Fruit fly (Drosophila melanogaster) whole organism, embryonic: ENCODE data around the gene Lcp65Aa.

Experiments used
- Adf1 ChIP-seq: fragments of 200-800 bp; sonication (Bioruptor generic); IDR thresholded peaks from 2 replicates; pipeline ENCODE4 v1.3.6; 2022; ENCODE audit warnings: missing biosample characterization, missing genetic modification characterization
- B-H1 ChIP-seq: fragments of 200-800 bp; sonication (Bioruptor generic); IDR thresholded peaks from 3 replicates; pipeline ENCODE4 v1.3.6; 2022; ENCODE audit warnings: missing biosample characterization, missing genetic modification characterization
- CG12155 ChIP-seq: fragments of 200-800 bp; sonication (Bioruptor generic); optimal IDR thresholded peaks from 3 replicates; lab custom pipeline; 2016; ENCODE audit warnings: missing biosample characterization, missing genetic modification characterization
- CG12219 ChIP-seq: fragments of 200-800 bp; sonication (Bioruptor generic); optimal IDR thresholded peaks from 3 replicates; lab custom pipeline; 2018; ENCODE audit warnings: missing biosample characterization, mild to moderate bottlenecking, missing genetic modification characterization
- CG13287 ChIP-seq: fragments of 200-800 bp; sonication (Bioruptor generic); IDR thresholded peaks from 2 replicates; pipeline ENCODE4 v1.3.6; 2022; ENCODE audit warnings: missing biosample characterization, missing genetic modification characterization; ENCODE audit not compliant: partially characterized antibody
- CG15696 ChIP-seq: fragments of 200-800 bp; sonication (Bioruptor generic); optimal IDR thresholded peaks from 2 replicates; lab custom pipeline; 2019; ENCODE audit warnings: missing biosample characterization, mild to moderate bottlenecking, missing genetic modification characterization, moderate library complexity
- CG16779 ChIP-seq: fragments of 200-800 bp; sonication (Bioruptor generic); IDR thresholded peaks from 2 replicates; pipeline ENCODE4 v1.3.6; 2022; ENCODE audit warnings: missing biosample characterization, missing genetic modification characterization
- CG17385 ChIP-seq: fragments of 200-800 bp; sonication (Bioruptor generic); optimal IDR thresholded peaks from 3 replicates; lab custom pipeline; 2018; ENCODE audit warnings: missing biosample characterization, mild to moderate bottlenecking, missing genetic modification characterization
- CG17802 ChIP-seq: fragments of 200-800 bp; sonication (Bioruptor generic); optimal IDR thresholded peaks from 2 replicates; lab custom pipeline; 2018; ENCODE audit warnings: missing biosample characterization, mild to moderate bottlenecking, missing genetic modification characterization, moderate library complexity
- CG17912 ChIP-seq: fragments of 200-800 bp; sonication (Bioruptor generic); optimal IDR thresholded peaks from 2 replicates; lab custom pipeline; 2018; ENCODE audit warnings: missing biosample characterization, mild to moderate bottlenecking, missing genetic modification characterization
- CG3163 ChIP-seq: fragments of 200-800 bp; sonication (Bioruptor generic); optimal IDR thresholded peaks from 3 replicates; lab custom pipeline; 2016; ENCODE audit warnings: missing biosample characterization, missing genetic modification characterization
- CG32772 ChIP-seq: fragments of 200-800 bp; sonication (Bioruptor generic); IDR thresholded peaks from 2 replicates; pipeline ENCODE4 v1.3.6; 2022; ENCODE audit warnings: missing biosample characterization, missing genetic modification characterization
- CG42726 ChIP-seq: fragments of 200-800 bp; sonication (Bioruptor generic); IDR thresholded peaks from 2 replicates; pipeline ENCODE4 v1.3.6; 2022; ENCODE audit warnings: missing biosample characterization, missing genetic modification characterization; ENCODE audit not compliant: partially characterized antibody
- CG4617 ChIP-seq: fragments of 200-800 bp; sonication (Bioruptor generic); optimal IDR thresholded peaks from 3 replicates; lab custom pipeline; 2016; ENCODE audit warnings: missing biosample characterization, missing genetic modification characterization, borderline replicate concordance
- CG4707 ChIP-seq: fragments of 200-800 bp; sonication (Bioruptor generic); optimal IDR thresholded peaks from 2 replicates; lab custom pipeline; 2018; ENCODE audit warnings: missing biosample characterization, mild to moderate bottlenecking, missing genetic modification characterization, moderate library complexity
- CG4854 ChIP-seq: fragments of 200-800 bp; sonication (Bioruptor generic); optimal IDR thresholded peaks from 2 replicates; lab custom pipeline; 2016; ENCODE audit warnings: missing biosample characterization, missing genetic modification characterization, inconsistent platforms
- CG5180 ChIP-seq: fragments of 200-800 bp; sonication (Bioruptor generic); optimal IDR thresholded peaks from 3 replicates; lab custom pipeline; 2017; ENCODE audit warnings: missing biosample characterization, missing genetic modification characterization, mild to moderate bottlenecking, moderate library complexity, missing genetic modification reagents
- CG7271 ChIP-seq: fragments of 200-800 bp; sonication (Bioruptor generic); optimal IDR thresholded peaks from 2 replicates; lab custom pipeline; 2018; ENCODE audit warnings: missing biosample characterization, mild to moderate bottlenecking, missing genetic modification characterization, moderate library complexity
- CG9876 ChIP-seq: fragments of 200-800 bp; sonication (Bioruptor generic); optimal IDR thresholded peaks from 2 replicates; lab custom pipeline; 2016; ENCODE audit warnings: missing biosample characterization, missing genetic modification characterization
- CHES-1-like ChIP-seq: fragments of 200-800 bp; sonication (Bioruptor generic); optimal IDR thresholded peaks from 2 replicates; lab custom pipeline; 2016; ENCODE audit warnings: missing biosample characterization, missing genetic modification characterization
- CTCF ChIP-seq: fragments of 200-800 bp; sonication (Bioruptor generic); optimal IDR thresholded peaks from 2 replicates; lab custom pipeline; 2017; ENCODE audit warnings: missing biosample characterization, mild to moderate bottlenecking, missing genetic modification characterization, moderate library complexity
- Camta ChIP-seq: fragments of 200-800 bp; sonication (Bioruptor generic); optimal IDR thresholded peaks from 2 replicates; lab custom pipeline; 2016; ENCODE audit warnings: missing biosample characterization, missing genetic modification characterization
- D ChIP-seq, 2 experiments: fragments of 200-800 bp in 1 of 2; fragments of >200 bp in 1 of 2; sonication (Bioruptor generic) in 1 of 2; optimal IDR thresholded peaks; 2 replicates in 1 of 2; 3 replicates in 1 of 2; lab custom pipeline; 2017; ENCODE audit warnings: mild to moderate bottlenecking in 1 of 2, missing biosample characterization in 1 of 2, missing genetic modification characterization in 1 of 2, missing genetic modification reagents in 1 of 2
- Dad ChIP-seq: fragments of 200-800 bp; sonication (Bioruptor generic); optimal IDR thresholded peaks from 3 replicates; lab custom pipeline; 2016; ENCODE audit warnings: missing biosample characterization, missing genetic modification characterization
- Deaf1 ChIP-seq: fragments of 200-800 bp; optimal IDR thresholded peaks from 3 replicates; lab custom pipeline; 2019; ENCODE audit warnings: missing biosample characterization, mild to moderate bottlenecking, missing genetic modification characterization, moderate library complexity
- Dll ChIP-seq: fragments of 200-800 bp; sonication (Bioruptor generic); IDR thresholded peaks from 4 replicates; pipeline ENCODE4 v1.3.6; 2022; ENCODE audit warnings: missing biosample characterization, missing genetic modification characterization; ENCODE audit not compliant: partially characterized antibody
- Doc2 ChIP-seq: fragments of 200-800 bp; sonication (Bioruptor generic); IDR thresholded peaks from 2 replicates; pipeline ENCODE4 v1.3.6; 2022; ENCODE audit warnings: missing biosample characterization, missing genetic modification characterization
- HLH4C ChIP-seq: fragments of 200-800 bp; sonication (Bioruptor generic); IDR thresholded peaks from 3 replicates; pipeline ENCODE4 v1.3.6; 2022; ENCODE audit warnings: missing biosample characterization, missing genetic modification characterization; ENCODE audit not compliant: partially characterized antibody
- Hand ChIP-seq: fragments of 200-800 bp; sonication (Bioruptor generic); optimal IDR thresholded peaks from 2 replicates; lab custom pipeline; 2017; ENCODE audit warnings: mild to moderate bottlenecking, missing biosample characterization, missing genetic modification reagents, missing genetic modification characterization
- HmgZ ChIP-seq: fragments of 200-800 bp; sonication (Bioruptor generic); optimal IDR thresholded peaks from 2 replicates; lab custom pipeline; 2018; ENCODE audit warnings: missing biosample characterization, mild to moderate bottlenecking, missing genetic modification characterization
- Hmr ChIP-seq: fragments of 200-800 bp; sonication (Bioruptor generic); optimal IDR thresholded peaks from 3 replicates; lab custom pipeline; 2017; ENCODE audit warnings: mild to moderate bottlenecking, missing biosample characterization, missing genetic modification reagents, missing genetic modification characterization
- MTF-1 ChIP-seq: fragments of 200-800 bp; sonication (Bioruptor generic); optimal IDR thresholded peaks from 2 replicates; lab custom pipeline; 2018; ENCODE audit warnings: missing biosample characterization, mild to moderate bottlenecking, missing genetic modification characterization, borderline replicate concordance
- Mad ChIP-seq: fragments of 200-800 bp; sonication (Bioruptor generic); optimal IDR thresholded peaks from 2 replicates; lab custom pipeline; 2016; ENCODE audit warnings: missing biosample characterization, missing genetic modification characterization
- NC2α ChIP-seq: fragments of 200-800 bp; sonication (Bioruptor generic); optimal IDR thresholded peaks from 2 replicates; lab custom pipeline; 2016; ENCODE audit warnings: missing biosample characterization, missing genetic modification characterization
- NFAT ChIP-seq: fragments of 200-800 bp; sonication (Bioruptor generic); IDR thresholded peaks from 2 replicates; pipeline ENCODE4 v1.3.6; 2022; ENCODE audit warnings: missing biosample characterization, missing genetic modification characterization
- PHDP ChIP-seq: fragments of 200-800 bp; sonication (Bioruptor generic); optimal IDR thresholded peaks from 3 replicates; lab custom pipeline; 2018; ENCODE audit warnings: missing biosample characterization, mild to moderate bottlenecking, missing genetic modification characterization, moderate library complexity
- Ptx1 ChIP-seq: fragments of 200-800 bp; sonication (Bioruptor generic); IDR thresholded peaks from 2 replicates; pipeline ENCODE4 v1.3.6; 2022; ENCODE audit warnings: missing biosample characterization, missing genetic modification characterization
- TFAM ChIP-seq: fragments of 200-800 bp; sonication (Bioruptor generic); optimal IDR thresholded peaks from 2 replicates; lab custom pipeline; 2017; ENCODE audit warnings: missing biosample characterization, missing genetic modification characterization, inconsistent platforms
- Usf ChIP-seq: fragments of 200-800 bp; sonication (Bioruptor generic); optimal IDR thresholded peaks from 2 replicates; lab custom pipeline; 2017; ENCODE audit warnings: missing genotype, missing biosample characterization, missing genetic modification characterization
- ac ChIP-seq: fragments of 200-800 bp; sonication (Bioruptor generic); optimal IDR thresholded peaks from 3 replicates; lab custom pipeline; 2017; ENCODE audit warnings: missing biosample characterization, mild to moderate bottlenecking, missing genetic modification characterization
- ase ChIP-seq: fragments of 200-800 bp; sonication (Bioruptor generic); IDR thresholded peaks from 3 replicates; pipeline ENCODE4 v1.3.6; 2022; ENCODE audit warnings: missing biosample characterization, missing genetic modification characterization
- dm ChIP-seq: fragments of 200-800 bp; sonication (Bioruptor generic); optimal IDR thresholded peaks from 3 replicates; lab custom pipeline; 2016; ENCODE audit warnings: missing biosample characterization, missing genetic modification characterization
- dysf ChIP-seq: fragments of 200-800 bp; sonication (Bioruptor generic); IDR thresholded peaks from 3 replicates; pipeline ENCODE4 v1.3.6; 2022; ENCODE audit warnings: missing biosample characterization, missing genetic modification characterization
- ewg ChIP-seq: fragments of 200-800 bp; sonication (Bioruptor generic); optimal IDR thresholded peaks from 3 replicates; lab custom pipeline; 2017; ENCODE audit warnings: mild to moderate bottlenecking, missing biosample characterization, missing genetic modification reagents, missing genetic modification characterization
- gem ChIP-seq: fragments of 200-800 bp; sonication (Bioruptor generic); optimal IDR thresholded peaks from 2 replicates; lab custom pipeline; 2019; ENCODE audit warnings: missing biosample characterization, mild to moderate bottlenecking, missing genetic modification characterization, moderate library complexity
- hb ChIP-seq: fragments of 200-800 bp; sonication (Bioruptor generic); IDR thresholded peaks from 3 replicates; pipeline ENCODE4 v1.3.6; 2022; ENCODE audit warnings: missing biosample characterization, missing genetic modification characterization; ENCODE audit not compliant: partially characterized antibody
- insv ChIP-seq, 2 experiments: fragments of 200-800 bp; sonication (Bioruptor generic); optimal IDR thresholded peaks; 3 replicates each; lab custom pipeline; 2016 to 2018; ENCODE audit warnings: missing biosample characterization in 2 of 2, missing genetic modification characterization in 2 of 2
- kni ChIP-seq: fragments of 200-800 bp; sonication (Bioruptor generic); optimal IDR thresholded peaks from 3 replicates; lab custom pipeline; 2017; ENCODE audit warnings: mild to moderate bottlenecking, missing biosample characterization, missing genetic modification reagents, missing genetic modification characterization
- psq ChIP-seq: fragments of 200-800 bp; sonication (Bioruptor generic); optimal IDR thresholded peaks from 2 replicates; lab custom pipeline; 2017; ENCODE audit warnings: missing biosample characterization, missing genetic modification characterization
- ssp ChIP-seq: fragments of 200-800 bp; sonication (Bioruptor generic); IDR thresholded peaks from 2 replicates; pipeline ENCODE4 v1.3.6; 2022; ENCODE audit warnings: missing biosample characterization, missing genetic modification characterization
- vvl ChIP-seq: fragments of 200-800 bp; sonication (Bioruptor generic); IDR thresholded peaks from 2 replicates; pipeline ENCODE4 v1.3.6; 2022; ENCODE audit warnings: missing biosample characterization, missing genetic modification characterization

The Lcp65Aa gene

DNA sequence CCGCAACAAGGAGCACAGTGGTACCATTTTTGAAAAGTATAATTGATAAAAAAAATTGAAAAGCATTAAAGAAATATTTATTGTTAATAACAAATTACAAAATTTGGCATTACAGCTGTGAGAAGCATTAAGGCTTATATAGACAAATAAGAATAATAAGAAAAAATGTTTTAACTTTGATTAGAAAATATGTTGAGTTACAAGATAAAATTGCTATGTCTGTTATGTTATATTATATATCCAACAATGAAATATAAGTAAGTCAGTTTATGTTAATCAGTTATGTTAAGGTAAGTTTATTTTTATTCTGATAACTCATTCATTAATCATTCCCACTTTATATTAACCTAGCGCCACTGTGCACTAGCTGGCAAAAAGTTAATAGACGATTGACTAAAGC, 8.8 kb downstream of the Lcp65Aa start (continued):
- TF ChIP-seq NC2α (GFP tag; lab: Kevin White, UChicago): no peak
- no peak for TF ChIP-seq CG9876 (GFP tag; lab: Kevin White, UChicago)
- TF ChIP-seq dm: no peak
- TF ChIP-seq CG4707 (GFP tag; lab: Kevin White, UChicago): no peak
- no peak for TF ChIP-seq D (optimal IDR thresholded peaks at IDR 0.05; lab: Kevin White, UChicago)
- peak; percentile 0 for TF ChIP-seq D (GFP tag; optimal IDR thresholded peaks at IDR 0.05; lab: Kevin White, UChicago)
- TF ChIP-seq CG17385 (GFP tag; lab: Kevin White, UChicago): no peak
- TF ChIP-seq Dll: no peak
- TF ChIP-seq CG7271: no peak
- TF ChIP-seq HmgZ (tag; lab: Kevin White, UChicago): no peak
- TF ChIP-seq hb (GFP tag; lab: Robert Waterston, UW): no peak
- TF ChIP-seq CG17802: no peak
- no peak for TF ChIP-seq MTF-1 (GFP tag; lab: Kevin White, UChicago)
- no peak for TF ChIP-seq Dad (GFP tag; lab: Kevin White, UChicago)
- TF ChIP-seq Camta (GFP tag; lab: Kevin White, UChicago): no peak
- TF ChIP-seq CTCF (GFP tag; lab: Kevin White, UChicago): no peak
- no peak for TF ChIP-seq CG3163 (GFP tag; lab: Kevin White, UChicago)
- TF ChIP-seq CHES-1-like (GFP tag; lab: Kevin White, UChicago): no peak
- no peak for TF ChIP-seq insv (GFP tag; optimal IDR thresholded peaks at IDR 0.05; lab: Kevin White, UChicago)
- no peak for TF ChIP-seq vvl (GFP tag; lab: Robert Waterston, UW)
- TF ChIP-seq Deaf1: peak; percentile 1
- no peak for TF ChIP-seq Ptx1 (GFP tag; lab: Robert Waterston, UW)
- peak; percentile 60 for TF ChIP-seq gem (tag; lab: Kevin White, UChicago)
- TF ChIP-seq ase (GFP tag; lab: Robert Waterston, UW): no peak
- no peak for TF ChIP-seq CG12155
- no peak for TF ChIP-seq Hand (GFP tag; lab: Kevin White, UChicago)
- no peak for TF ChIP-seq Hmr (GFP tag; lab: Kevin White, UChicago)
- TF ChIP-seq Adf1 (GFP tag; lab: Robert Waterston, UW): no peak
- no peak for TF ChIP-seq CG4854 (GFP tag; lab: Kevin White, UChicago)
- TF ChIP-seq PHDP (tag; lab: Kevin White, UChicago): no peak
- no peak for TF ChIP-seq ewg (GFP tag; lab: Kevin White, UChicago)
- TF ChIP-seq CG15696 (tag; lab: Kevin White, UChicago): peak; percentile 16
- no peak for TF ChIP-seq TFAM
- TF ChIP-seq CG42726: no peak
- no peak for TF ChIP-seq psq (GFP tag; lab: Kevin White, UChicago)
- TF ChIP-seq Usf (GFP tag; lab: Kevin White, UChicago): no peak
- TF ChIP-seq CG16779 (GFP tag; lab: Robert Waterston, UW): no peak
- no peak for TF ChIP-seq ssp (GFP tag; lab: Robert Waterston, UW)
- no peak for TF ChIP-seq CG17912 (GFP tag; lab: Kevin White, UChicago)
- no peak for TF ChIP-seq CG32772 (GFP tag; lab: Robert Waterston, UW)
- no peak for TF ChIP-seq CG5180 (GFP tag; lab: Kevin White, UChicago)
- no peak for TF ChIP-seq ac
- no peak for TF ChIP-seq CG13287 (GFP tag; lab: Robert Waterston, UW)
- no peak for TF ChIP-seq HLH4C (GFP tag; lab: Robert Waterston, UW)
- no peak for TF ChIP-seq CG4617 (GFP tag; lab: Kevin White, UChicago)
- no peak for TF ChIP-seq CG12219 (GFP tag; lab: Kevin White, UChicago)
- no peak for TF ChIP-seq NFAT
- no peak for TF ChIP-seq B-H1 (GFP tag; lab: Robert Waterston, UW)
- no peak for TF ChIP-seq Doc2 (GFP tag; lab: Robert Waterston, UW)
- no peak for TF ChIP-seq dysf (GFP tag; lab: Robert Waterston, UW)
- no peak for TF ChIP-seq kni (GFP tag; lab: Kevin White, UChicago)
- TF ChIP-seq Mad (GFP tag; lab: Kevin White, UChicago): no peak
